Worm (Caenorhabditis elegans): ENCODE data around the gene ZC449.5.

Gene ZC449.5

ce11 chrX:5063750-5064652 lies 26.4 kb upstream of the ZC449.5 start, which contains the start of gene C24H10.2 (continued):
- no peak for TF ChIP-seq aly-2 (tag; optimal IDR thresholded peaks at IDR 0.05)
- peak; percentile 8 for TF ChIP-seq nhr-77 (tag; optimal IDR thresholded peaks at IDR 0.05)
- no peak for TF ChIP-seq lin-15B (tag; optimal IDR thresholded peaks at IDR 0.05)
- TF ChIP-seq ZK337.2 (GFP tag; IDR thresholded peaks at IDR 0.05), result no peak
- TF ChIP-seq mdl-1 (tag; optimal IDR thresholded peaks at IDR 0.05), result peak in 1 of 2 experiments; percentile 58
- no peak for TF ChIP-seq egl-43 (GFP tag; IDR thresholded peaks at IDR 0.05)
- peak; percentile 77 for TF ChIP-seq mep-1 (tag; optimal IDR thresholded peaks at IDR 0.05)
- no peak for TF ChIP-seq zfp-3 (GFP tag; conservative IDR thresholded peaks at IDR 0.05)
- TF ChIP-seq madf-5 (GFP tag; IDR thresholded peaks at IDR 0.05), result no peak

ce11 chrX:5061763-5062162 lies 24.2 kb upstream of the ZC449.5 start:
- TF ChIP-seq php-3 (GFP tag; IDR thresholded peaks at IDR 0.05), result no peak
- TF ChIP-seq unc-62 (GFP tag; optimal IDR thresholded peaks at IDR 0.05 in 1 of 2), result peak in 1 of 2 experiments; percentile 77
- TF ChIP-seq unc-62 (tag; optimal IDR thresholded peaks at IDR 0.05), result no peak

ce11 chrX:5060756-5061155 lies 23.2 kb upstream of the ZC449.5 start, which contains the start of gene C24H10.3:
Gene C24H10.3 (plus strand): TSS chrX:5061056.
- no peak for TF ChIP-seq zag-1 (tag; optimal IDR thresholded peaks at IDR 0.05)
- no peak for TF ChIP-seq F10B5.3 (tag; optimal IDR thresholded peaks at IDR 0.05)

- TF ChIP-seq daf-8 (GFP tag; IDR thresholded peaks at IDR 0.05) (no peak), dve-1 (tag; optimal IDR thresholded peaks at IDR 0.05; ENCODE audit: insufficient read depth) (no peak), ceh-82 (tag; optimal IDR thresholded peaks at IDR 0.05) (no peak), zip-11 (GFP tag; IDR thresholded peaks at IDR 0.05) (no peak), dpl-1 (GFP tag; optimal IDR thresholded peaks at IDR 0.05) (no peak), hif-1 (tag; optimal IDR thresholded peaks at IDR 0.05) (no peak), mdt-29 (GFP tag; IDR thresholded peaks at IDR 0.05) (no peak), T20F7.1 (GFP tag; optimal IDR thresholded peaks at IDR 0.05) (no peak), ZK337.2 (GFP tag; IDR thresholded peaks at IDR 0.05) (no peak), D1046.2 (GFP tag; IDR thresholded peaks at IDR 0.05) (no peak), lin-1 (GFP tag; IDR thresholded peaks at IDR 0.05) (no peak), ceh-44 (GFP tag; IDR thresholded peaks at IDR 0.05) (no peak), nhr-6 (tag; optimal IDR thresholded peaks at IDR 0.05) (no peak), F44E2.7 (GFP tag; IDR thresholded peaks at IDR 0.05) (no peak), nhr-41 (GFP tag; IDR thresholded peaks at IDR 0.05) (no peak)
These were observed 21.6 kb upstream of the ZC449.5 start, which contains the start of gene C24H10.4 for ce11 chrX:5059163-5059562. Gene C24H10.4 (minus strand): TSS chrX:5059263.

- TF ChIP-seq mxl-3 (GFP tag; optimal IDR thresholded peaks at IDR 0.05) (no peak), nhr-48 (tag; optimal IDR thresholded peaks at IDR 0.05) (no peak), mes-2 (tag; optimal IDR thresholded peaks at IDR 0.05; ENCODE audit: poor library complexity, severe bottlenecking) (no peak), unc-62 (GFP tag; optimal IDR thresholded peaks at IDR 0.05 in 1 of 2) (peak in 1 of 2 experiments; percentile 30), unc-62 (tag; optimal IDR thresholded peaks at IDR 0.05) (no peak)
These were observed 6.3 kb upstream of the ZC449.5 start, which contains the start of gene Y64H9A.2 for ce11 chrX:5043887-5044286. Gene Y64H9A.2 (plus strand): TSS chrX:5043976.

Data from whole organism, L4 larva.